Fruit fly (Drosophila melanogaster) whole organism, pupa: ENCODE measurements around the gene Ubi-p63E.

Experiments used
- CG13204 ChIP-seq: fragments of 200-800 bp; sonication (Bioruptor generic); optimal IDR thresholded peaks from 2 replicates; lab custom pipeline; 2018; ENCODE audit warnings: missing biosample characterization, mild to moderate bottlenecking, missing genetic modification characterization, moderate library complexity
- CG14655 ChIP-seq: fragments of 200-800 bp; sonication (Bioruptor generic); optimal IDR thresholded peaks from 3 replicates; lab custom pipeline; 2017; ENCODE audit warnings: mild to moderate bottlenecking, missing biosample characterization, missing genetic modification reagents, missing genetic modification characterization
- CG15710 ChIP-seq: fragments of 200-800 bp; sonication (Bioruptor generic); optimal IDR thresholded peaks from 2 replicates; lab custom pipeline; 2018; ENCODE audit warnings: missing biosample characterization, mild to moderate bottlenecking, missing genetic modification characterization, moderate library complexity
- CG32121 ChIP-seq: fragments of 200-800 bp; sonication (Bioruptor generic); IDR thresholded peaks from 2 replicates; pipeline ENCODE4 v1.3.6; 2022; ENCODE audit warnings: missing biosample characterization, missing genetic modification characterization
- CG8159 ChIP-seq: fragments of 200-800 bp; sonication (Bioruptor generic); optimal IDR thresholded peaks from 3 replicates; lab custom pipeline; 2018; ENCODE audit warnings: missing biosample characterization, mild to moderate bottlenecking, missing genetic modification characterization, moderate library complexity
- CG9948 ChIP-seq: fragments of 200-800 bp; sonication (Bioruptor generic); optimal IDR thresholded peaks from 2 replicates; lab custom pipeline; 2018; ENCODE audit warnings: missing biosample characterization, mild to moderate bottlenecking, missing genetic modification characterization, moderate library complexity
- D1 ChIP-seq: fragments of 200-800 bp; sonication (Bioruptor generic); optimal IDR thresholded peaks from 2 replicates; lab custom pipeline; 2018; ENCODE audit warnings: missing biosample characterization, mild to moderate bottlenecking, missing genetic modification characterization, moderate library complexity
- Pif1B ChIP-seq: fragments of 200-800 bp; sonication (Bioruptor generic); optimal IDR thresholded peaks from 3 replicates; lab custom pipeline; 2016; ENCODE audit warnings: missing biosample characterization, missing genetic modification characterization
- Snoo ChIP-seq: fragments of 200-800 bp; sonication (Bioruptor generic); optimal IDR thresholded peaks from 3 replicates; lab custom pipeline; 2017; ENCODE audit warnings: missing biosample characterization, mild to moderate bottlenecking, missing genetic modification characterization, inconsistent platforms
- fd96Ca ChIP-seq: fragments of 200-800 bp; sonication (Bioruptor generic); IDR thresholded peaks from 3 replicates; pipeline ENCODE4 v1.3.6; 2022; ENCODE audit warnings: missing biosample characterization, missing genetic modification characterization

dm6 chr3L:3949205-3949604, 46.2 kb upstream of the Ubi-p63E start, which contains the start of gene CG14983:
- TF ChIP-seq CG8159 (tag; lab: Kevin White, UChicago) = no peak
- no peak for TF ChIP-seq D1
- no peak for TF ChIP-seq Snoo
- no peak for TF ChIP-seq Pif1B (GFP tag; lab: Kevin White, UChicago)
- no peak for TF ChIP-seq fd96Ca
- no peak for TF ChIP-seq CG15710 (tag; lab: Kevin White, UChicago)
- TF ChIP-seq CG9948 (tag; lab: Kevin White, UChicago) = no peak
- no peak for TF ChIP-seq CG13204 (GFP tag; lab: Kevin White, UChicago)
- no peak for TF ChIP-seq CG14655 (GFP tag; lab: Kevin White, UChicago)
- TF ChIP-seq CG32121 (GFP tag; lab: Robert Waterston, UW) = no peak
